Fruit fly (Drosophila melanogaster) whole organism, embryonic: ENCODE measurements around the gene Nup153.
A peak's percentile ranks its signal among the peaks of the same experiment; 100 is the strongest.

Source experiments
- Adf1 ChIP-seq: fragments of 200-800 bp; sonication (Bioruptor generic); IDR thresholded peaks from 2 replicates; pipeline ENCODE4 v1.3.6; 2022; ENCODE audit warnings: missing biosample characterization, missing genetic modification characterization
- B-H2 ChIP-seq: fragments of 200-800 bp; sonication (Bioruptor generic); optimal IDR thresholded peaks from 2 replicates; lab custom pipeline; 2018; ENCODE audit warnings: missing biosample characterization, mild to moderate bottlenecking, missing genetic modification characterization
- Bgb ChIP-seq: fragments of 200-800 bp; sonication (Bioruptor generic); IDR thresholded peaks from 2 replicates; pipeline ENCODE4 v1.3.6; 2022; ENCODE audit warnings: missing biosample characterization, missing genetic modification characterization; ENCODE audit not compliant: partially characterized antibody
- Blimp-1 ChIP-seq: fragments of 200-800 bp; sonication (Bioruptor generic); optimal IDR thresholded peaks from 3 replicates; lab custom pipeline; 2018; ENCODE audit warnings: missing biosample characterization, missing genetic modification characterization, mild to moderate bottlenecking, moderate library complexity, missing genetic modification reagents
- CG12769 ChIP-seq: fragments of 200-800 bp; sonication (Bioruptor generic); optimal IDR thresholded peaks from 2 replicates; lab custom pipeline; 2019; ENCODE audit warnings: missing biosample characterization, mild to moderate bottlenecking, missing genetic modification characterization, moderate library complexity
- CG13287 ChIP-seq: fragments of 200-800 bp; sonication (Bioruptor generic); IDR thresholded peaks from 2 replicates; pipeline ENCODE4 v1.3.6; 2022; ENCODE audit warnings: missing biosample characterization, missing genetic modification characterization; ENCODE audit not compliant: partially characterized antibody
- CG13624 ChIP-seq: fragments of 200-800 bp; sonication (Bioruptor generic); optimal IDR thresholded peaks from 2 replicates; lab custom pipeline; 2016; ENCODE audit warnings: missing biosample characterization, missing genetic modification characterization
- CG17361 ChIP-seq: fragments of 200-800 bp; sonication (Bioruptor generic); IDR thresholded peaks from 3 replicates; pipeline ENCODE4 v1.3.6; 2022; ENCODE audit warnings: missing biosample characterization, missing genetic modification characterization
- CG18011 ChIP-seq: fragments of 200-800 bp; sonication (Bioruptor generic); optimal IDR thresholded peaks from 2 replicates; lab custom pipeline; 2017; ENCODE audit warnings: missing biosample characterization, missing genetic modification characterization, mild to moderate bottlenecking, moderate library complexity, missing genotype
- CG18599 ChIP-seq: fragments of 200-800 bp; sonication (Bioruptor generic); optimal IDR thresholded peaks from 3 replicates; lab custom pipeline; 2017; ENCODE audit warnings: missing biosample characterization, missing genetic modification characterization, mild to moderate bottlenecking, moderate library complexity, missing genetic modification reagents
- CG32532 ChIP-seq: fragments of 200-800 bp; sonication (Bioruptor generic); IDR thresholded peaks from 2 replicates; pipeline ENCODE4 v1.3.6; 2022; ENCODE audit warnings: missing biosample characterization, missing genetic modification characterization
- CG6175 ChIP-seq: fragments of 200-800 bp; sonication (Bioruptor generic); IDR thresholded peaks from 3 replicates; pipeline ENCODE4 v1.3.6; 2022; ENCODE audit warnings: missing biosample characterization, missing genetic modification characterization
- CG6813 ChIP-seq: fragments of 200-800 bp; sonication (Bioruptor generic); optimal IDR thresholded peaks from 2 replicates; lab custom pipeline; 2017; ENCODE audit warnings: missing biosample characterization, missing genetic modification characterization, mild to moderate bottlenecking, moderate library complexity, missing genetic modification reagents
- CG8478 ChIP-seq: fragments of >200 bp; optimal IDR thresholded peaks from 2 replicates; lab custom pipeline; 2018
- CG8765 ChIP-seq: fragments of 200-800 bp; sonication (Bioruptor generic); IDR thresholded peaks from 2 replicates; pipeline ENCODE4 v1.3.6; 2022; ENCODE audit warnings: missing biosample characterization, missing genetic modification characterization
- CG9932 ChIP-seq: fragments of 200-800 bp; sonication (Bioruptor generic); IDR thresholded peaks from 2 replicates; pipeline ENCODE4 v1.3.6; 2022; ENCODE audit warnings: missing biosample characterization, missing genetic modification characterization
- Dbx ChIP-seq: fragments of 200-800 bp; sonication (Bioruptor generic); IDR thresholded peaks from 3 replicates; pipeline ENCODE4 v1.3.6; 2022; ENCODE audit warnings: missing biosample characterization, missing genetic modification characterization
- Fer2 ChIP-seq: fragments of 200-800 bp; sonication (Bioruptor generic); optimal IDR thresholded peaks from 2 replicates; lab custom pipeline; 2018; ENCODE audit warnings: missing biosample characterization, mild to moderate bottlenecking, missing genetic modification characterization, moderate library complexity
- HLH54F ChIP-seq: fragments of 200-800 bp; sonication (Bioruptor generic); optimal IDR thresholded peaks from 3 replicates; lab custom pipeline; 2016; ENCODE audit warnings: missing biosample characterization, missing genetic modification characterization
- MBD-R2 ChIP-seq: fragments of 200-800 bp; sonication (Bioruptor generic); IDR thresholded peaks from 2 replicates; pipeline ENCODE4 v1.3.6; 2022; ENCODE audit warnings: missing biosample characterization, missing genetic modification characterization
- Med ChIP-seq: fragments of 200-800 bp; sonication (Bioruptor generic); peaks from one replicate; lab custom pipeline; 2016; ENCODE audit warnings: missing biosample characterization, missing genetic modification characterization, mild to moderate bottlenecking, inconsistent platforms, moderate library complexity
- NK7.1 ChIP-seq: fragments of 200-800 bp; sonication (Bioruptor generic); optimal IDR thresholded peaks from 3 replicates; lab custom pipeline; 2016; ENCODE audit warnings: missing biosample characterization, missing genetic modification characterization
- Neu2 ChIP-seq: fragments of 200-800 bp; sonication (Bioruptor generic); optimal IDR thresholded peaks from 3 replicates; lab custom pipeline; 2016; ENCODE audit warnings: missing biosample characterization, missing genetic modification characterization, borderline replicate concordance
- Oaz ChIP-seq: fragments of 200-800 bp; sonication (Bioruptor generic); IDR thresholded peaks from 2 replicates; pipeline ENCODE4 v1.3.6; 2022; ENCODE audit warnings: missing biosample characterization, missing genetic modification characterization
- Opbp ChIP-seq: fragments of 200-800 bp; sonication (Bioruptor generic); IDR thresholded peaks from 3 replicates; pipeline ENCODE4 v1.3.6; 2022; ENCODE audit warnings: missing biosample characterization, missing genetic modification characterization; ENCODE audit not compliant: partially characterized antibody
- Pdp1 ChIP-seq, 2 experiments: fragments of 200-800 bp; sonication (Bioruptor generic); optimal IDR thresholded peaks; 3 replicates each; lab custom pipeline; 2016; ENCODE audit warnings: missing biosample characterization in 2 of 2, missing genetic modification characterization in 2 of 2, mild to moderate bottlenecking in 1 of 2, moderate library complexity in 1 of 2
- Rfx ChIP-seq: fragments of 200-800 bp; sonication (Bioruptor generic); IDR thresholded peaks from 2 replicates; pipeline ENCODE4 v1.3.6; 2022; ENCODE audit warnings: missing biosample characterization, missing genetic modification characterization
- Tbp ChIP-seq: fragments of >200 bp; optimal IDR thresholded peaks from 2 replicates; lab custom pipeline; 2018; ENCODE audit warnings: missing biosample characterization, missing genetic modification characterization
- abd-A ChIP-seq: fragments of 200-800 bp; sonication (Bioruptor generic); optimal IDR thresholded peaks from 3 replicates; lab custom pipeline; 2019; ENCODE audit warnings: missing biosample characterization, mild to moderate bottlenecking, missing genetic modification characterization, moderate library complexity
- bbx ChIP-seq: fragments of 200-800 bp; sonication (Bioruptor generic); IDR thresholded peaks from 2 replicates; pipeline ENCODE4 v1.3.6; 2022; ENCODE audit warnings: missing biosample characterization, missing genetic modification characterization; ENCODE audit not compliant: partially characterized antibody
- chinmo ChIP-seq: fragments of 200-800 bp; sonication (Bioruptor generic); IDR thresholded peaks from 4 replicates; pipeline ENCODE4 v1.3.6; 2022; ENCODE audit warnings: missing biosample characterization, missing genetic modification characterization; ENCODE audit not compliant: partially characterized antibody
- chn ChIP-seq: fragments of 200-800 bp; sonication (Bioruptor generic); optimal IDR thresholded peaks from 2 replicates; lab custom pipeline; 2016; ENCODE audit warnings: missing biosample characterization, missing genetic modification characterization
- ci ChIP-seq: fragments of 200-800 bp; sonication (Bioruptor generic); IDR thresholded peaks from 3 replicates; pipeline ENCODE4 v1.3.6; 2022; ENCODE audit warnings: missing biosample characterization, missing genetic modification characterization
- crol ChIP-seq: fragments of 200-800 bp; sonication (Bioruptor generic); IDR thresholded peaks from 2 replicates; pipeline ENCODE4 v1.3.6; 2022; ENCODE audit warnings: missing biosample characterization, missing genetic modification characterization
- cwo ChIP-seq: fragments of 200-800 bp; sonication (Bioruptor generic); optimal IDR thresholded peaks from 3 replicates; lab custom pipeline; 2017; ENCODE audit warnings: missing biosample characterization, missing genetic modification characterization, mild to moderate bottlenecking, moderate library complexity, missing genetic modification reagents
- dysf ChIP-seq: fragments of 200-800 bp; sonication (Bioruptor generic); IDR thresholded peaks from 3 replicates; pipeline ENCODE4 v1.3.6; 2022; ENCODE audit warnings: missing biosample characterization, missing genetic modification characterization
- en ChIP-seq: fragments of 200-800 bp; sonication (Bioruptor generic); optimal IDR thresholded peaks from 2 replicates; lab custom pipeline; 2016; ENCODE audit warnings: missing biosample characterization, missing genetic modification characterization
- lmd ChIP-seq: fragments of 200-800 bp; sonication (Bioruptor generic); IDR thresholded peaks from 2 replicates; pipeline ENCODE4 v1.3.6; 2022; ENCODE audit warnings: missing biosample characterization, missing genetic modification characterization
- nom ChIP-seq: fragments of 200-800 bp; sonication (Bioruptor generic); optimal IDR thresholded peaks from 2 replicates; lab custom pipeline; 2017; ENCODE audit warnings: missing biosample characterization, missing genetic modification characterization, mild to moderate bottlenecking, moderate library complexity, missing genetic modification reagents
- row ChIP-seq: fragments of 200-800 bp; sonication (Bioruptor generic); IDR thresholded peaks from 3 replicates; pipeline ENCODE4 v1.3.6; 2022; ENCODE audit warnings: missing biosample characterization, missing genetic modification characterization
- slp2 ChIP-seq: fragments of 200-800 bp; sonication (Bioruptor generic); optimal IDR thresholded peaks from 2 replicates; lab custom pipeline; 2016; ENCODE audit warnings: missing biosample characterization, missing genetic modification characterization
- sr ChIP-seq: fragments of 200-800 bp; sonication (Bioruptor generic); IDR thresholded peaks from 3 replicates; pipeline ENCODE4 v1.3.6; 2022; ENCODE audit warnings: missing biosample characterization, missing genetic modification characterization
- unc-4 ChIP-seq: fragments of 200-800 bp; sonication (Bioruptor generic); IDR thresholded peaks from 2 replicates; pipeline ENCODE4 v1.3.6; 2022; ENCODE audit warnings: missing biosample characterization, missing genetic modification characterization; ENCODE audit not compliant: partially characterized antibody
- z ChIP-seq: fragments of 200-800 bp; sonication (Bioruptor generic); IDR thresholded peaks from 3 replicates; pipeline ENCODE4 v1.3.6; 2022; ENCODE audit warnings: missing biosample characterization, missing genetic modification characterization

The Nup153 gene

dm6 chrX:16616773-16617738 is 18.0 kb downstream of the Nup153 start (continued):
- TF ChIP-seq lmd (no peak), CG6813 (no peak), Oaz (GFP tag; lab: Robert Waterston, UW) (no peak), CG18599 (no peak), ci (no peak), CG13624 (GFP tag; lab: Kevin White, UChicago) (no peak)

DNA sequence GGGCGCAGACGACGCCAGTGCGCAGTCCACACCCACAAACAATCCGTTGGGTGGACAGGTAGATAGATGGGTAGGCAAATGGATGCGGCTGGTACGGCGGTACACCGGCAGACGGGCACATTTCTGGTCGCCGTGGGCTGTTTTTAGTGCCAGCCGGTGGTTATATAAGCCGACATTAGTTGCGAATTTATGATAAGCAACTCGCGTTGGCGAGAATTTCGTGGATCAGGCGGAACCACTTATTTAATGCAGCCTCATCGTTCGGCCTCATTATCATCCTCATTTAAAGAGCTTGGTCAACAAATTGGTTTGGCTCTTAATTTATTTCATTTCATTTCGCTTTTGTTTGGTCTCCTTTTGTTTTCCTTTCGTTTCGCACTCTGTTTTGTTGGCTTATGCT is 19.7 kb downstream of the Nup153 start:
- peak in 1 of 2 experiments; percentile 53 for TF ChIP-seq Pdp1 (GFP tag; optimal IDR thresholded peaks at IDR 0.05; lab: Kevin White, UChicago)
- no peak for TF ChIP-seq row
- peak; percentile 48 for TF ChIP-seq nom (GFP tag; lab: Kevin White, UChicago)
- peak; percentile 5 for TF ChIP-seq Blimp-1 (GFP tag; lab: Kevin White, UChicago)
- TF ChIP-seq CG18599 = no peak
- TF ChIP-seq chinmo (GFP tag; lab: Robert Waterston, UW) = 0 out of 4 replicates have a peak, but pooled peaks have one; percentile 51
- TF ChIP-seq HLH54F (GFP tag; lab: Kevin White, UChicago) = no peak
- TF ChIP-seq CG8478 = no peak

DNA sequence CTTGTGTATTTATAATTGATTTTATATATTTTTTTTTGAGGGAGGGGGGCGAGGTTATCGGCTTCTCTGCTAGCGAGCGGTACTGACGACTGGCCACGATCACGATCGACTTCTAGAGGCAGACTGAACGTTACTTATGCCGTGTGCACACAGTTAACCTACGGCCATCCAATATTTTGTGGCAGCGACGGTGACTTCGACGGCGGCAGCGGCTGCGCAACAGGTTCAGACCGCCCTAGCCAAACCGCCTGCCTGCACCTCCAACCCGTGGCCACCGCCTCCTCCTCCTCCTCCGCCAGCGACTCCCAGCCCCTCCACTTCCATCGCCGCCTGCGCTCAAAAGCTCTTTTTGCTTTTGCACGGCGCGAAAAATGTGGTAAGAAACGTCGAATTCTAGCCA is 22.4 kb downstream of the Nup153 start, which contains the start of gene CG9782:
CG9782 (minus strand) TSS at position 128 of the 400 bp plus-strand sequence.
- TF ChIP-seq dysf (GFP tag; lab: Robert Waterston, UW) (0 out of 3 replicates have a peak, but pooled peaks have one; percentile 16), CG18011 (GFP tag; lab: Kevin White, UChicago) (no peak), crol (GFP tag; lab: Robert Waterston, UW) (peak; percentile 84), Opbp (GFP tag; lab: Robert Waterston, UW) (peak; percentile 47; the same call in 1 of the 3 replicates), CG13287 (GFP tag; lab: Robert Waterston, UW) (peak; percentile 18; the same call in 1 of the 2 replicates), bbx (peak; percentile 17; the same call in 1 of the 2 replicates), Fer2 (tag; lab: Kevin White, UChicago) (no peak), CG9932 (GFP tag; lab: Robert Waterston, UW) (0 out of 2 replicates have a peak, but pooled peaks have one; percentile 19), CG12769 (tag; lab: Kevin White, UChicago) (peak; percentile 80), Adf1 (GFP tag; lab: Robert Waterston, UW) (peak; percentile 81), row (peak; percentile 21; the same call in 1 of the 3 replicates), Bgb (GFP tag; lab: Robert Waterston, UW) (0 out of 2 replicates have a peak, but pooled peaks have one; percentile 36), NK7.1 (GFP tag; lab: Kevin White, UChicago) (no peak), B-H2 (GFP tag; lab: Kevin White, UChicago) (no peak), chinmo (GFP tag; lab: Robert Waterston, UW) (peak; percentile 92), z (GFP tag; lab: Robert Waterston, UW) (peak; percentile 77; the same call in 2 of the 3 replicates), slp2 (no peak), Med (GFP tag; lab: Kevin White, UChicago) (peak; percentile 13), CG8765 (GFP tag; lab: Robert Waterston, UW) (no peak), cwo (peak; percentile 0), Rfx (GFP tag; lab: Robert Waterston, UW) (0 out of 2 replicates have a peak, but pooled peaks have one; percentile 21), Dbx (0 out of 3 replicates have a peak, but pooled peaks have one; percentile 16), chn (GFP tag; lab: Kevin White, UChicago) (no peak), abd-A (tag; lab: Kevin White, UChicago) (peak; percentile 19), unc-4 (0 out of 2 replicates have a peak, but pooled peaks have one; percentile 16), en (GFP tag; lab: Kevin White, UChicago) (no peak), Tbp (GFP tag; lab: Kevin White, UChicago) (no peak), sr (peak; percentile 72), Neu2 (GFP tag; lab: Kevin White, UChicago) (no peak), CG6175 (GFP tag; lab: Robert Waterston, UW) (peak; percentile 91), ci (peak; percentile 51; the same call in 2 of the 3 replicates), CG32532 (GFP tag; lab: Robert Waterston, UW) (peak; percentile 29; the same call in 1 of the 2 replicates), MBD-R2 (GFP tag; lab: Robert Waterston, UW) (0 out of 2 replicates have a peak, but pooled peaks have one; percentile 10), CG17361 (GFP tag; lab: Robert Waterston, UW) (no peak)
